Fruit fly (Drosophila melanogaster): ENCODE results near the gene eEF1gamma.

DNA sequence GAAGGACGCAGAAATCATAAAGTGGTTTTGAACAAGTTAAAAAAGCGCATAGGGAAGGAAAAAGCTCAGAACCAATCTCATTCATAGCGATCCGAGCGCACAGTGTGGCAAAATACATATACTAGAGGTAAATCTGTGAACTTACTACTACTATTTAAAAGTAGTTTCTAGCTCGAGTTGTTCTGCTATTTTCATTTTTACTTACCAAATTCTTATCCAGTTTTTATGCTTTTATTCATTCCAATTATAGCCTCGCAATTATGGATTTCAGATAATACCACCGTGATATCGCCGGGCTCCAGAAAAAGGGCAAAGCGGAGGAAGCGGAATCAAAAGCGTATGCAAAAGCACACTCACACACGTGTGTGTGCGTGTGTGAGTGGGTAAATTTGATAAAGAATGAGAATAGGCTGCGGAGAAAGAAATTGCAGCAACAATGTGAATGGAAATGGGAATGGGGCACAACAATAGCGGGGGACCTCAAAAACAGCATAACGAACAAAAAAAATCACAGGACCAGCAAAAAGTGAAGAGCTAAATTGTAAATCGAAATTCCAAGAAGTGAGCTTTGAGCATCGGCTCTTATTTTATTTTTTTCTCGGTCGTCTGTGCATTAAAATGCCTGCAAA is 37.0 kb downstream of the eEF1gamma start:
- TF ChIP-seq EcR (GFP tag; optimal IDR thresholded peaks at IDR 0.05) (no peak), CG8478 (optimal IDR thresholded peaks at IDR 0.05) (no peak), psq (optimal IDR thresholded peaks at IDR 0.05) (no peak), pan (optimal IDR thresholded peaks at IDR 0.05) (no peak)

Data from whole organism.